Fruit fly (Drosophila melanogaster) whole organism, embryonic: ENCODE data around the gene CG3862.
A peak's percentile ranks its signal among the peaks of the same experiment; 100 is the strongest.

Source experiments
- Ada2b ChIP-seq: fragments of 200-800 bp; sonication (Bioruptor generic); IDR thresholded peaks from 2 replicates; pipeline ENCODE4 v1.3.6; 2022; ENCODE audit warnings: missing biosample characterization, missing genetic modification characterization
- Bdp1 ChIP-seq: fragments of 200-800 bp; sonication (Bioruptor generic); optimal IDR thresholded peaks from 3 replicates; lab custom pipeline; 2016; ENCODE audit warnings: missing biosample characterization, missing genetic modification characterization
- C15 ChIP-seq: fragments of 200-800 bp; sonication (Bioruptor generic); IDR thresholded peaks from 3 replicates; pipeline ENCODE4 v1.3.6; 2022; ENCODE audit warnings: missing biosample characterization, missing genetic modification characterization
- CG11695 ChIP-seq: fragments of 200-800 bp; sonication (Bioruptor generic); IDR thresholded peaks from 3 replicates; pipeline ENCODE4 v1.3.6; 2022; ENCODE audit warnings: missing biosample characterization, missing genetic modification characterization
- CG14014 ChIP-seq: fragments of 200-800 bp; sonication (Bioruptor generic); IDR thresholded peaks from 2 replicates; pipeline ENCODE4 v1.3.6; 2022; ENCODE audit warnings: missing biosample characterization, missing genetic modification characterization
- CG15479 ChIP-seq: fragments of 200-800 bp; sonication (Bioruptor generic); optimal IDR thresholded peaks from 3 replicates; lab custom pipeline; 2019; ENCODE audit warnings: missing biosample characterization, mild to moderate bottlenecking, missing genetic modification characterization, moderate library complexity
- CG2116 ChIP-seq: fragments of 200-800 bp; sonication (Bioruptor generic); optimal IDR thresholded peaks from 3 replicates; lab custom pipeline; 2018; ENCODE audit warnings: missing biosample characterization, mild to moderate bottlenecking, missing genetic modification characterization
- CG2199 ChIP-seq: fragments of 200-800 bp; sonication (Bioruptor generic); IDR thresholded peaks from 3 replicates; pipeline ENCODE4 v1.3.6; 2022; ENCODE audit warnings: missing biosample characterization, missing genetic modification characterization
- CG2202 ChIP-seq: fragments of 200-800 bp; sonication (Bioruptor generic); optimal IDR thresholded peaks from 2 replicates; lab custom pipeline; 2018; ENCODE audit warnings: missing biosample characterization, mild to moderate bottlenecking, missing genetic modification characterization
- CG3838 ChIP-seq: fragments of 200-800 bp; sonication (Bioruptor generic); optimal IDR thresholded peaks from 3 replicates; lab custom pipeline; 2016; ENCODE audit warnings: missing biosample characterization, missing genetic modification characterization
- CG4730 ChIP-seq: fragments of 200-800 bp; sonication (Bioruptor generic); IDR thresholded peaks from 2 replicates; pipeline ENCODE4 v1.3.6; 2022; ENCODE audit warnings: missing biosample characterization, missing genetic modification characterization
- CG6175 ChIP-seq: fragments of 200-800 bp; sonication (Bioruptor generic); IDR thresholded peaks from 3 replicates; pipeline ENCODE4 v1.3.6; 2022; ENCODE audit warnings: missing biosample characterization, missing genetic modification characterization
- CG6765 ChIP-seq: fragments of 200-800 bp; sonication (Bioruptor generic); optimal IDR thresholded peaks from 3 replicates; lab custom pipeline; 2017; ENCODE audit warnings: missing biosample characterization, mild to moderate bottlenecking, missing genetic modification characterization
- CG7357 ChIP-seq: fragments of 200-800 bp; sonication (Bioruptor generic); IDR thresholded peaks from 3 replicates; pipeline ENCODE4 v1.3.6; 2022; ENCODE audit warnings: missing biosample characterization, missing genetic modification characterization
- CG9797 ChIP-seq: fragments of 200-800 bp; sonication (Bioruptor generic); optimal IDR thresholded peaks from 3 replicates; lab custom pipeline; 2018; ENCODE audit warnings: missing biosample characterization, mild to moderate bottlenecking, missing genetic modification characterization
- CG9932 ChIP-seq: fragments of 200-800 bp; sonication (Bioruptor generic); IDR thresholded peaks from 2 replicates; pipeline ENCODE4 v1.3.6; 2022; ENCODE audit warnings: missing biosample characterization, missing genetic modification characterization
- Dad ChIP-seq: fragments of 200-800 bp; sonication (Bioruptor generic); optimal IDR thresholded peaks from 3 replicates; lab custom pipeline; 2016; ENCODE audit warnings: missing biosample characterization, missing genetic modification characterization
- Dek ChIP-seq: fragments of 200-800 bp; sonication (Bioruptor generic); optimal IDR thresholded peaks from 3 replicates; lab custom pipeline; 2019; ENCODE audit warnings: missing biosample characterization, mild to moderate bottlenecking, missing genetic modification characterization, moderate library complexity
- Dll ChIP-seq: fragments of 200-800 bp; sonication (Bioruptor generic); IDR thresholded peaks from 4 replicates; pipeline ENCODE4 v1.3.6; 2022; ENCODE audit warnings: missing biosample characterization, missing genetic modification characterization; ENCODE audit not compliant: partially characterized antibody
- Dref ChIP-seq: fragments of 200-800 bp; sonication (Bioruptor generic); IDR thresholded peaks from 2 replicates; pipeline ENCODE4 v1.3.6; 2022; ENCODE audit warnings: missing biosample characterization, missing genetic modification characterization
- Eip74EF ChIP-seq, 2 experiments: fragments of 200-800 bp in 1 of 2; fragments of >200 bp in 1 of 2; sonication (Bioruptor generic) in 1 of 2; optimal IDR thresholded peaks; 2 replicates each; lab custom pipeline; 2017 to 2019; ENCODE audit warnings: missing biosample characterization in 2 of 2, missing genetic modification characterization in 2 of 2, mild to moderate bottlenecking in 1 of 2, moderate library complexity in 1 of 2
- Hmr ChIP-seq: fragments of 200-800 bp; sonication (Bioruptor generic); optimal IDR thresholded peaks from 3 replicates; lab custom pipeline; 2017; ENCODE audit warnings: mild to moderate bottlenecking, missing biosample characterization, missing genetic modification reagents, missing genetic modification characterization
- Mad ChIP-seq: fragments of 200-800 bp; sonication (Bioruptor generic); optimal IDR thresholded peaks from 2 replicates; lab custom pipeline; 2016; ENCODE audit warnings: missing biosample characterization, missing genetic modification characterization
- Med ChIP-seq: fragments of 200-800 bp; sonication (Bioruptor generic); peaks from one replicate; lab custom pipeline; 2016; ENCODE audit warnings: missing biosample characterization, missing genetic modification characterization, mild to moderate bottlenecking, inconsistent platforms, moderate library complexity
- Opbp ChIP-seq: fragments of 200-800 bp; sonication (Bioruptor generic); IDR thresholded peaks from 3 replicates; pipeline ENCODE4 v1.3.6; 2022; ENCODE audit warnings: missing biosample characterization, missing genetic modification characterization; ENCODE audit not compliant: partially characterized antibody
- Rfx ChIP-seq: fragments of 200-800 bp; sonication (Bioruptor generic); IDR thresholded peaks from 2 replicates; pipeline ENCODE4 v1.3.6; 2022; ENCODE audit warnings: missing biosample characterization, missing genetic modification characterization
- bigmax ChIP-seq: fragments of 200-800 bp; sonication (Bioruptor generic); optimal IDR thresholded peaks from 2 replicates; lab custom pipeline; 2018; ENCODE audit warnings: missing biosample characterization, mild to moderate bottlenecking, missing genetic modification characterization
- chinmo ChIP-seq: fragments of 200-800 bp; sonication (Bioruptor generic); IDR thresholded peaks from 4 replicates; pipeline ENCODE4 v1.3.6; 2022; ENCODE audit warnings: missing biosample characterization, missing genetic modification characterization; ENCODE audit not compliant: partially characterized antibody
- cwo ChIP-seq: fragments of 200-800 bp; sonication (Bioruptor generic); optimal IDR thresholded peaks from 3 replicates; lab custom pipeline; 2017; ENCODE audit warnings: missing biosample characterization, missing genetic modification characterization, mild to moderate bottlenecking, moderate library complexity, missing genetic modification reagents
- dan ChIP-seq: fragments of 200-800 bp; sonication (Bioruptor generic); IDR thresholded peaks from 2 replicates; pipeline ENCODE4 v1.3.6; 2022; ENCODE audit warnings: missing biosample characterization, missing genetic modification characterization
- dysf ChIP-seq: fragments of 200-800 bp; sonication (Bioruptor generic); IDR thresholded peaks from 3 replicates; pipeline ENCODE4 v1.3.6; 2022; ENCODE audit warnings: missing biosample characterization, missing genetic modification characterization
- esg ChIP-seq: fragments of 200-800 bp; sonication (Bioruptor generic); conservative IDR thresholded peaks from 2 replicates; pipeline ENCODE4 v1.3.6; 2022; ENCODE audit warnings: missing biosample characterization, missing genetic modification characterization
- eyg ChIP-seq: fragments of 200-800 bp; sonication (Bioruptor generic); optimal IDR thresholded peaks from 3 replicates; lab custom pipeline; 2016; ENCODE audit warnings: missing biosample characterization, missing genetic modification characterization
- ham ChIP-seq: fragments of 200-800 bp; sonication (Bioruptor generic); IDR thresholded peaks from 2 replicates; pipeline ENCODE4 v1.3.6; 2022; ENCODE audit warnings: missing biosample characterization, missing genetic modification characterization
- hth ChIP-seq: fragments of >200 bp; optimal IDR thresholded peaks from 2 replicates; lab custom pipeline; 2017; ENCODE audit warnings: inconsistent platforms
- ind ChIP-seq: fragments of 200-800 bp; sonication (Bioruptor generic); optimal IDR thresholded peaks from 3 replicates; lab custom pipeline; 2016; ENCODE audit warnings: missing biosample characterization, missing genetic modification characterization
- inv ChIP-seq: fragments of 200-800 bp; sonication (Bioruptor generic); IDR thresholded peaks from 2 replicates; pipeline ENCODE4 v1.3.6; 2022; ENCODE audit warnings: missing biosample characterization, missing genetic modification characterization; ENCODE audit not compliant: partially characterized antibody
- lola ChIP-seq, 3 experiments: fragments of >200 bp in 2 of 3; fragments of 200-800 bp in 1 of 3; sonication (Bioruptor generic) in 1 of 3; optimal IDR thresholded peaks; 2 replicates each; lab custom pipeline; 2017 to 2019; ENCODE audit warnings: missing biosample characterization in 3 of 3, missing genetic modification characterization in 3 of 3, mild to moderate bottlenecking in 1 of 3, moderate library complexity in 1 of 3
- otp ChIP-seq: fragments of 200-800 bp; sonication (Bioruptor generic); IDR thresholded peaks from 3 replicates; pipeline ENCODE4, ENCODE4 v1.3.6; 2022; ENCODE audit warnings: missing biosample characterization, missing genetic modification characterization
- pfk ChIP-seq: fragments of 200-800 bp; sonication (Bioruptor generic); optimal IDR thresholded peaks from 2 replicates; lab custom pipeline; 2018; ENCODE audit warnings: missing biosample characterization, mild to moderate bottlenecking, missing genetic modification characterization, moderate library complexity
- rib ChIP-seq: fragments of 200-800 bp; sonication (Bioruptor generic); IDR thresholded peaks from 2 replicates; pipeline ENCODE4 v1.3.6; 2022; ENCODE audit warnings: missing biosample characterization, missing genetic modification characterization
- run ChIP-seq: fragments of 200-800 bp; sonication (Bioruptor generic); optimal IDR thresholded peaks from 3 replicates; lab custom pipeline; 2018; ENCODE audit warnings: missing biosample characterization, mild to moderate bottlenecking, missing genetic modification characterization
- sima ChIP-seq: fragments of 200-800 bp; sonication (Bioruptor generic); optimal IDR thresholded peaks from 2 replicates; lab custom pipeline; 2016; ENCODE audit warnings: missing biosample characterization, missing genetic modification characterization
- sqz ChIP-seq: fragments of 200-800 bp; sonication (Bioruptor generic); optimal IDR thresholded peaks from 3 replicates; lab custom pipeline; 2018; ENCODE audit warnings: missing biosample characterization, mild to moderate bottlenecking, missing genetic modification characterization
- twi ChIP-seq: fragments of 200-800 bp; optimal IDR thresholded peaks from 2 replicates; lab custom pipeline; 2019; ENCODE audit warnings: missing biosample characterization, mild to moderate bottlenecking, missing genetic modification characterization, moderate library complexity
- vvl ChIP-seq: fragments of 200-800 bp; sonication (Bioruptor generic); IDR thresholded peaks from 2 replicates; pipeline ENCODE4 v1.3.6; 2022; ENCODE audit warnings: missing biosample characterization, missing genetic modification characterization
- wdn ChIP-seq: fragments of 200-800 bp; sonication (Bioruptor generic); IDR thresholded peaks from 2 replicates; pipeline ENCODE4 v1.3.6; 2022; ENCODE audit warnings: missing biosample characterization, missing genetic modification characterization
- z ChIP-seq: fragments of 200-800 bp; sonication (Bioruptor generic); IDR thresholded peaks from 3 replicates; pipeline ENCODE4 v1.3.6; 2022; ENCODE audit warnings: missing biosample characterization, missing genetic modification characterization
- zen2 ChIP-seq: fragments of 200-800 bp; sonication (Bioruptor generic); IDR thresholded peaks from 3 replicates; pipeline ENCODE4 v1.3.6; 2022; ENCODE audit warnings: missing biosample characterization, missing genetic modification characterization; ENCODE audit not compliant: partially characterized antibody
- zfh2 ChIP-seq: fragments of 200-800 bp; sonication (Bioruptor generic); optimal IDR thresholded peaks from 2 replicates; lab custom pipeline; 2016; ENCODE audit warnings: missing biosample characterization, missing genetic modification characterization

Gene CG3862

DNA sequence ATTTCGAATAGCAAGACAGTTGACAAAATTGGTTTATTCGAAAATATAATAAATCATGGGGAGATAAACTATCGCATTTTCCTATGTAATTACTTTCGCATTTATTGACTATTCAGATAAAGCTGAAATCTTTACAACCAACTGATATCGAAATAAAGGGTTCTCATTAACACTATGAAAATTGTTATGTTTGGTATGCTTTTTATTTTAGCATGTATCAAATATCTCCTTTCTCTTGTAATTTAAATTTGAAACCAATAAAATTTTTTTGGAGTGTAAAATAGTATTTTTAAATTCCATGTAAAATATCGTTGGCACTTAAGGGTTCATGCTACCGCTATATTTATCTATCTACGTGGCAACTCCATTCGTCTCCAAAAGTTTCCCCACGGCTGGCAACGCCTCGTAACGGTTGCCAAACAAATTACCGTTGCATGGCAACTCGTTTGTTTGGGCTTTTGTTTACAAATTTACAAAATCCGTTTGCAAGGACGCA, 29.4 kb upstream of the CG3862 start, which contains the start of gene CG13949 (continued):
- peak; percentile 94 for TF ChIP-seq Hmr (GFP tag; lab: Kevin White, UChicago)
- peak; percentile 31 for TF ChIP-seq Bdp1
- peak; percentile 76 for TF ChIP-seq dysf
- TF ChIP-seq dan (GFP tag; lab: Robert Waterston, UW): no peak
- TF ChIP-seq run (tag; lab: Kevin White, UChicago): peak; percentile 38
- peak; percentile 72; the same call in 2 of the 3 replicates for TF ChIP-seq CG2199 (GFP tag; lab: Robert Waterston, UW)
- no peak for TF ChIP-seq sqz (GFP tag; lab: Kevin White, UChicago)
- TF ChIP-seq rib (GFP tag; lab: Robert Waterston, UW): peak; percentile 80
- TF ChIP-seq Opbp (GFP tag; lab: Robert Waterston, UW): peak; percentile 63
- no peak for TF ChIP-seq Dad (GFP tag; lab: Kevin White, UChicago)
- no peak for TF ChIP-seq CG7357 (GFP tag; lab: Robert Waterston, UW)
- no peak for TF ChIP-seq sima (GFP tag; lab: Kevin White, UChicago)
- peak; percentile 87 for TF ChIP-seq CG9932 (GFP tag; lab: Robert Waterston, UW)
- peak; percentile 89 for TF ChIP-seq Med (GFP tag; lab: Kevin White, UChicago)
- TF ChIP-seq vvl (GFP tag; lab: Robert Waterston, UW): peak; percentile 88
- TF ChIP-seq CG2202 (tag; lab: Kevin White, UChicago): peak; percentile 11
- no peak for TF ChIP-seq otp (GFP tag; lab: Robert Waterston, UW)
- peak; percentile 60; the same call in 1 of the 3 replicates for TF ChIP-seq z (GFP tag; lab: Robert Waterston, UW)
- no peak for TF ChIP-seq C15 (GFP tag; lab: Robert Waterston, UW)
- peak; percentile 54 for TF ChIP-seq CG2116 (GFP tag; lab: Kevin White, UChicago)
- TF ChIP-seq eyg (GFP tag; lab: Kevin White, UChicago): no peak
- no peak for TF ChIP-seq chinmo (GFP tag; lab: Robert Waterston, UW)
- no peak for TF ChIP-seq pfk (GFP tag; lab: Kevin White, UChicago)
- no peak for TF ChIP-seq CG9797 (GFP tag; lab: Kevin White, UChicago)
- no peak for TF ChIP-seq ham (GFP tag; lab: Robert Waterston, UW)
- TF ChIP-seq CG3838 (GFP tag; lab: Kevin White, UChicago): no peak
- peak; percentile 30; the same call in 1 of the 2 replicates for TF ChIP-seq CG4730 (GFP tag; lab: Robert Waterston, UW)
- peak; percentile 57 for TF ChIP-seq zfh2 (GFP tag; lab: Kevin White, UChicago)
- TF ChIP-seq lola (GFP tag; optimal IDR thresholded peaks at IDR 0.05; lab: Kevin White, UChicago): peak in 1 of 3 experiments; percentile 35
- TF ChIP-seq Dref (GFP tag; lab: Robert Waterston, UW): peak; percentile 39; the same call in 1 of the 2 replicates
- peak; percentile 37 for TF ChIP-seq cwo (GFP tag; lab: Kevin White, UChicago)
- TF ChIP-seq CG6765: peak; percentile 12
- TF ChIP-seq twi: peak; percentile 19
- no peak for TF ChIP-seq CG15479 (GFP tag; lab: Kevin White, UChicago)
- TF ChIP-seq Dll (GFP tag; lab: Robert Waterston, UW): 0 out of 4 replicates have a peak, but pooled peaks have one; percentile 40
- TF ChIP-seq bigmax (GFP tag; lab: Kevin White, UChicago): no peak
- peak; percentile 50 for TF ChIP-seq ind (GFP tag; lab: Kevin White, UChicago)
- TF ChIP-seq Mad (GFP tag; lab: Kevin White, UChicago): no peak
- peak; percentile 68 for TF ChIP-seq Dek
- peak; percentile 44; the same call in 1 of the 2 replicates for TF ChIP-seq esg (GFP tag; lab: Robert Waterston, UW)
- TF ChIP-seq CG6175 (GFP tag; lab: Robert Waterston, UW): no peak; the same call in 2 of the 3 replicates
- peak; percentile 46; the same call in 1 of the 2 replicates for TF ChIP-seq inv (GFP tag; lab: Robert Waterston, UW)
- TF ChIP-seq Eip74EF (GFP tag; optimal IDR thresholded peaks at IDR 0.05; lab: Kevin White, UChicago): peak in 1 of 2 experiments; percentile 27
- peak; percentile 93 for TF ChIP-seq Rfx
- TF ChIP-seq Ada2b (GFP tag; lab: Robert Waterston, UW): peak; percentile 73; the same call in 1 of the 2 replicates
- peak; percentile 64; the same call in 1 of the 2 replicates for TF ChIP-seq wdn (GFP tag; lab: Robert Waterston, UW)
- no peak for TF ChIP-seq hth (lab: Kevin White, UChicago)
- TF ChIP-seq CG14014 (GFP tag; lab: Robert Waterston, UW): peak; percentile 79
- TF ChIP-seq CG11695 (GFP tag; lab: Robert Waterston, UW): peak; percentile 76; the same call in 2 of the 3 replicates
- no peak for TF ChIP-seq zen2 (GFP tag; lab: Robert Waterston, UW)
